Worm (Caenorhabditis elegans) whole organism, L4 larva: Measurements from ENCODE around the gene ZK185.4.

Experiments used
- daf-12 ChIP-seq: fragments of 150-350 bp; optimal IDR thresholded peaks from 2 replicates; lab custom pipeline; 2014; ENCODE audit warnings: missing biosample characterization, missing genetic modification reagents, missing genetic modification characterization
- nhr-77 ChIP-seq: fragments of 150-350 bp; optimal IDR thresholded peaks from 2 replicates; lab custom pipeline; 2014; ENCODE audit warnings: missing biosample characterization, missing genetic modification characterization

DNA sequence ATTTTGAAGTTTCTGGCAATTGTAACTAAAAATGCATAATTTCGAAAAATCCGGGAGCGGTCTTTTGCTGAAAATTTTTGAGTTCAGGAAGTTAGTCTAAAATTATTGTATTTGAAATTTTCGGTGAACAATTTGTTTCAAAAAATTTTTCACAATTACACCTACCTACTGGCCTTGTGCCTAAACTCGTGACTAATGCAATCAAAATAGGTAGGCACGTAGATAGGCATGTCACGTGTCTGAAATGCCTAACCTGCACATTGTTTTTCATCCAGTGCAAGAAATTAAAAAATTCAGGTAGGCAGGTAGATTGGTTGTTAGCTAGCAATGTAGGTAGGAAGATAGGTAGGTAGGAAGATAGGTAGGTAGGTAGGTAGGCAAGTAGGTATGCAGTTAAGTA, 24.2 kb upstream of the ZK185.4 start:
- TF ChIP-seq nhr-77 (tag; lab: Kevin White, UChicago) (no peak), daf-12 (tag; lab: Kevin White, UChicago) (no peak)
